Worm (Caenorhabditis elegans): ENCODE data around the gene ztf-28.

DNA sequence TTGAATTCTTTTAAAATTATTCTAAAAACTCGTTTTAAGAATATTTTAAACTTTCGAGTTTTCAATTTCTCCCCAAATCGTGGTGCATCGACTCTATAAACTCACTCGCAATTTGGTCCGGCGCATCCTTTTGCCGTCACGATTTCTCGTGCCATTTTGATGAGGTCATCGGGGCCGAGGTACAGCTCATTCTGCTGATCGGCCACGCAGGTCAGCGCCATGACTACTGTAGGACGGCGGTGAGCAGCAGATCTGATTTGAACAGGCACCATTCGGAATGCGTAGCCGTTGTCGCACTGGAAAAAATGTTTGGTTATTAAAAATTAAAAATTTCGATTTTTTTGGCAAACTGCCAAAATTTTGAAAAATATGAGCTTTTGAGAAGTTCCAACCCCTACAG lies 42.2 kb downstream of the ztf-28 start:
- TF ChIP-seq skn-1 (tag; optimal IDR thresholded peaks at IDR 0.05): no peak
- no peak for TF ChIP-seq lim-7 (GFP tag; IDR thresholded peaks at IDR 0.05)
- TF ChIP-seq F49E8.2 (tag; optimal IDR thresholded peaks at IDR 0.05; ENCODE audit: borderline replicate concordance): no peak
- no peak for TF ChIP-seq nhr-237 (tag; optimal IDR thresholded peaks at IDR 0.05)
- TF ChIP-seq zag-1 (tag; optimal IDR thresholded peaks at IDR 0.05): no peak
- TF ChIP-seq hif-1 (tag; optimal IDR thresholded peaks at IDR 0.05): no peak
- TF ChIP-seq duxl-1 (tag; optimal IDR thresholded peaks at IDR 0.05; ENCODE audit: poor library complexity): no peak
- TF ChIP-seq pqm-1 (tag; optimal IDR thresholded peaks at IDR 0.05): no peak
- TF ChIP-seq Y105C5A.15 (GFP tag; IDR thresholded peaks at IDR 0.05): no peak
- no peak for TF ChIP-seq jun-1 (tag; optimal IDR thresholded peaks at IDR 0.05)
- no peak for TF ChIP-seq ceh-32 (tag; optimal IDR thresholded peaks at IDR 0.05; ENCODE audit: poor library complexity)
- TF ChIP-seq mdt-29 (GFP tag; IDR thresholded peaks at IDR 0.05): no peak
- TF ChIP-seq aha-1 (tag): no peak

All from whole organism, L4 larva.